Worm (Caenorhabditis elegans): ENCODE measurements around the gene ZC204.14.
"Not testable (repeated sequence)": the region's sequence is repeated elsewhere in the genome, so short reads cannot be mapped to it uniquely, and the experiment has no call there.

The ZC204.14 gene

ce11 chrII:1668913-1669312, 6.2 kb upstream of the ZC204.14 start, which contains the start of gene srw-97:
Gene srw-97 (minus strand): TSS chrII:1669013.
- no peak for TF ChIP-seq sem-2 (GFP tag; optimal IDR thresholded peaks at IDR 0.05)
- no peak for TF ChIP-seq snpc-4 (tag; optimal IDR thresholded peaks at IDR 0.05)
- TF ChIP-seq sptf-1 (tag; optimal IDR thresholded peaks at IDR 0.05): no peak
- no peak for TF ChIP-seq tbx-8 (GFP tag; optimal IDR thresholded peaks at IDR 0.05)
- no peak for TF ChIP-seq M03D4.4 (tag; optimal IDR thresholded peaks at IDR 0.05)
- TF ChIP-seq bed-3 (GFP tag; optimal IDR thresholded peaks at IDR 0.05): no peak
- no peak for TF ChIP-seq ceh-43 (GFP tag; optimal IDR thresholded peaks at IDR 0.05)
- no peak for TF ChIP-seq lin-32 (GFP tag; optimal IDR thresholded peaks at IDR 0.05)
- no peak for TF ChIP-seq unc-120 (tag; optimal IDR thresholded peaks at IDR 0.05; ENCODE audit: poor library complexity, severe bottlenecking)
- no peak for TF ChIP-seq elt-3 (tag; optimal IDR thresholded peaks at IDR 0.05)

ce11 chrII:1666025-1666424, 3.3 kb upstream of the ZC204.14 start, which contains the start of gene srlf-29:
Gene srlf-29 (plus strand): TSS chrII:1666325.
- no peak for TF ChIP-seq mab-5 (tag; optimal IDR thresholded peaks at IDR 0.05)
- no peak for TF ChIP-seq ztf-11 (tag; optimal IDR thresholded peaks at IDR 0.05)
- TF ChIP-seq zip-8 (tag; optimal IDR thresholded peaks at IDR 0.05): no peak
- TF ChIP-seq ceh-39 (tag; optimal IDR thresholded peaks at IDR 0.05): no peak
- no peak for TF ChIP-seq pha-4 (tag; optimal IDR thresholded peaks at IDR 0.05)
- no peak for TF ChIP-seq elt-1 (tag; optimal IDR thresholded peaks at IDR 0.05; ENCODE audit: borderline replicate concordance, insufficient read depth)
- TF ChIP-seq snpc-4 (tag; optimal IDR thresholded peaks at IDR 0.05): no peak
- TF ChIP-seq cnd-1 (tag; optimal IDR thresholded peaks at IDR 0.05): no peak
- no peak for TF ChIP-seq hlh-1 (tag; optimal IDR thresholded peaks at IDR 0.05)
- no peak for TF ChIP-seq unc-39 (tag; optimal IDR thresholded peaks at IDR 0.05)
- TF ChIP-seq ham-2 (GFP tag; optimal IDR thresholded peaks at IDR 0.05): no peak
- no peak for TF ChIP-seq sem-2 (GFP tag; optimal IDR thresholded peaks at IDR 0.05)
- TF ChIP-seq mls-2 (tag; optimal IDR thresholded peaks at IDR 0.05): no peak
- no peak for TF ChIP-seq lin-13 (tag; optimal IDR thresholded peaks at IDR 0.05)
- TF ChIP-seq sptf-1 (tag; optimal IDR thresholded peaks at IDR 0.05): no peak
- no peak for TF ChIP-seq nhr-237 (tag; optimal IDR thresholded peaks at IDR 0.05)
- no peak for TF ChIP-seq drap-1 (GFP tag; optimal IDR thresholded peaks at IDR 0.05)

ce11 chrII:1663516-1663915, 767 bp upstream of the ZC204.14 start, which contains the start of gene duxl-1:
Gene duxl-1 (plus strand): TSS chrII:1663699.
- TF ChIP-seq lsy-2 (tag; optimal IDR thresholded peaks at IDR 0.05): no peak
- TF ChIP-seq ceh-39 (tag; optimal IDR thresholded peaks at IDR 0.05): peak; percentile 93
- TF ChIP-seq mep-1 (tag; optimal IDR thresholded peaks at IDR 0.05): peak; percentile 10
- peak; percentile 31 for TF ChIP-seq pha-4 (tag; optimal IDR thresholded peaks at IDR 0.05)
- peak; percentile 45 for TF ChIP-seq ztf-11 (tag; optimal IDR thresholded peaks at IDR 0.05)
- TF ChIP-seq nhr-237 (tag; optimal IDR thresholded peaks at IDR 0.05): no peak
- TF ChIP-seq cnd-1 (tag; optimal IDR thresholded peaks at IDR 0.05): peak; percentile 21
- TF ChIP-seq zip-8 (tag; optimal IDR thresholded peaks at IDR 0.05): peak; percentile 8

ce11 chrII:1660888-1661287, 1.9 kb downstream of the ZC204.14 start, which contains the start of gene ZC204.13:
Gene ZC204.13 (minus strand): TSS chrII:1660988.
- not testable (repeated sequence) for TF ChIP-seq drap-1 (GFP tag; optimal IDR thresholded peaks at IDR 0.05); mls-2 (tag; optimal IDR thresholded peaks at IDR 0.05); bed-3 (GFP tag; optimal IDR thresholded peaks at IDR 0.05)

- TF ChIP-seq nhr-12 (tag; optimal IDR thresholded peaks at IDR 0.05): no peak
- no peak for TF ChIP-seq flh-1 (GFP tag; optimal IDR thresholded peaks at IDR 0.05)
- no peak for TF ChIP-seq unc-39 (tag; optimal IDR thresholded peaks at IDR 0.05)
- TF ChIP-seq nhr-237 (tag; optimal IDR thresholded peaks at IDR 0.05): no peak
- no peak for TF ChIP-seq bed-3 (GFP tag; optimal IDR thresholded peaks at IDR 0.05)
- no peak for TF ChIP-seq M03D4.4 (tag; optimal IDR thresholded peaks at IDR 0.05)
- no peak for TF ChIP-seq cnd-1 (tag; optimal IDR thresholded peaks at IDR 0.05)
Observed at ce11 chrII:1657202-1657601, 5.5 kb downstream of the ZC204.14 start, which contains the start of gene ZC204.12. Gene ZC204.12 (minus strand): TSS chrII:1657302.

ce11 chrII:1654917-1655316, 7.8 kb downstream of the ZC204.14 start, which contains the start of gene btb-12:
Gene btb-12 (plus strand): TSS chrII:1655217.
- TF ChIP-seq ceh-39 (tag; optimal IDR thresholded peaks at IDR 0.05) (peak; percentile 6), M03D4.4 (tag; optimal IDR thresholded peaks at IDR 0.05) (no peak)
